Fruit fly (Drosophila melanogaster) whole organism, embryonic: ENCODE measurements around the gene CG2608.
A peak's percentile ranks its signal among the peaks of the same experiment; 100 is the strongest.

Source experiments
- Abd-B ChIP-seq: fragments of 200-800 bp; sonication (Bioruptor generic); optimal IDR thresholded peaks from 2 replicates; lab custom pipeline; 2018; ENCODE audit warnings: missing biosample characterization, mild to moderate bottlenecking, missing genetic modification characterization, moderate library complexity
- Antp ChIP-seq: fragments of 200-800 bp; sonication (Bioruptor generic); optimal IDR thresholded peaks from 3 replicates; lab custom pipeline; 2016; ENCODE audit warnings: missing biosample characterization, missing genetic modification characterization
- Atf3 ChIP-seq: fragments of 200-800 bp; sonication (Bioruptor generic); optimal IDR thresholded peaks from 3 replicates; lab custom pipeline; 2016; ENCODE audit warnings: missing biosample characterization, missing genetic modification characterization
- Blimp-1 ChIP-seq: fragments of 200-800 bp; sonication (Bioruptor generic); optimal IDR thresholded peaks from 3 replicates; lab custom pipeline; 2018; ENCODE audit warnings: missing biosample characterization, missing genetic modification characterization, mild to moderate bottlenecking, moderate library complexity, missing genetic modification reagents
- CG10209 ChIP-seq: fragments of 200-800 bp; sonication (Bioruptor generic); optimal IDR thresholded peaks from 3 replicates; lab custom pipeline; 2017; ENCODE audit warnings: missing biosample characterization, mild to moderate bottlenecking, missing genetic modification characterization, missing genetic modification reagents
- CG1233 ChIP-seq: fragments of 200-800 bp; sonication (Bioruptor generic); optimal IDR thresholded peaks from 4 replicates; lab custom pipeline; 2018; ENCODE audit warnings: missing biosample characterization, mild to moderate bottlenecking, missing genetic modification characterization
- CG12391 ChIP-seq: fragments of 200-800 bp; sonication (Bioruptor generic); optimal IDR thresholded peaks from 3 replicates; lab custom pipeline; 2018; ENCODE audit warnings: missing biosample characterization, mild to moderate bottlenecking, missing genetic modification characterization, moderate library complexity
- CG12769 ChIP-seq: fragments of 200-800 bp; sonication (Bioruptor generic); optimal IDR thresholded peaks from 2 replicates; lab custom pipeline; 2019; ENCODE audit warnings: missing biosample characterization, mild to moderate bottlenecking, missing genetic modification characterization, moderate library complexity
- CG15269 ChIP-seq: fragments of 200-800 bp; sonication (Bioruptor generic); optimal IDR thresholded peaks from 2 replicates; lab custom pipeline; 2018; ENCODE audit warnings: missing biosample characterization, mild to moderate bottlenecking, missing genetic modification characterization, moderate library complexity
- CG17568 ChIP-seq: fragments of 200-800 bp; sonication (Bioruptor generic); optimal IDR thresholded peaks from 2 replicates; lab custom pipeline; 2018; ENCODE audit warnings: missing biosample characterization, mild to moderate bottlenecking, missing genetic modification characterization, moderate library complexity
- CG30020 ChIP-seq: fragments of 200-800 bp; optimal IDR thresholded peaks from 2 replicates; lab custom pipeline; 2019; ENCODE audit warnings: missing biosample characterization, mild to moderate bottlenecking, missing genetic modification characterization, moderate library complexity
- CG3163 ChIP-seq: fragments of 200-800 bp; sonication (Bioruptor generic); optimal IDR thresholded peaks from 3 replicates; lab custom pipeline; 2016; ENCODE audit warnings: missing biosample characterization, missing genetic modification characterization
- CG3838 ChIP-seq: fragments of 200-800 bp; sonication (Bioruptor generic); optimal IDR thresholded peaks from 3 replicates; lab custom pipeline; 2016; ENCODE audit warnings: missing biosample characterization, missing genetic modification characterization
- CG3995 ChIP-seq: fragments of 200-800 bp; sonication (Bioruptor generic); optimal IDR thresholded peaks from 3 replicates; lab custom pipeline; 2016; ENCODE audit warnings: missing biosample characterization, missing genetic modification characterization
- CG5245 ChIP-seq: fragments of 200-800 bp; sonication (Bioruptor generic); optimal IDR thresholded peaks from 3 replicates; lab custom pipeline; 2016; ENCODE audit warnings: missing biosample characterization, missing genetic modification characterization
- CG6254 ChIP-seq: fragments of 200-800 bp; sonication (Bioruptor generic); optimal IDR thresholded peaks from 3 replicates; lab custom pipeline; 2017; ENCODE audit warnings: mild to moderate bottlenecking, missing biosample characterization, missing genetic modification reagents, missing genetic modification characterization
- CG6854 ChIP-seq: fragments of 200-800 bp; sonication (Bioruptor generic); optimal IDR thresholded peaks from 3 replicates; lab custom pipeline; 2017; ENCODE audit warnings: missing biosample characterization, mild to moderate bottlenecking, missing genetic modification characterization
- CG7745 ChIP-seq: fragments of 200-800 bp; sonication (Bioruptor generic); optimal IDR thresholded peaks from 2 replicates; lab custom pipeline; 2018; ENCODE audit warnings: missing biosample characterization, mild to moderate bottlenecking, missing genetic modification characterization, moderate library complexity
- CG7839 ChIP-seq: fragments of 200-800 bp; sonication (Bioruptor generic); optimal IDR thresholded peaks from 3 replicates; lab custom pipeline; 2018; ENCODE audit warnings: missing biosample characterization, mild to moderate bottlenecking, missing genetic modification characterization, moderate library complexity
- CG7987 ChIP-seq: fragments of 200-800 bp; sonication (Bioruptor generic); optimal IDR thresholded peaks from 2 replicates; lab custom pipeline; 2018; ENCODE audit warnings: missing biosample characterization, mild to moderate bottlenecking, missing genetic modification characterization, moderate library complexity
- CTCF ChIP-seq: fragments of 200-800 bp; sonication (Bioruptor generic); optimal IDR thresholded peaks from 2 replicates; lab custom pipeline; 2017; ENCODE audit warnings: missing biosample characterization, mild to moderate bottlenecking, missing genetic modification characterization, moderate library complexity
- CkIIα-i1 ChIP-seq: fragments of 200-800 bp; sonication (Bioruptor generic); IDR thresholded peaks from 2 replicates; pipeline ENCODE4 v1.3.6; 2022; ENCODE audit warnings: missing biosample characterization, missing genetic modification characterization
- CoRest ChIP-seq: fragments of 200-800 bp; sonication (Bioruptor generic); optimal IDR thresholded peaks from 3 replicates; lab custom pipeline; 2018; ENCODE audit warnings: missing biosample characterization, mild to moderate bottlenecking, missing genetic modification characterization, moderate library complexity
- Ets97D ChIP-seq: fragments of 200-800 bp; sonication (Bioruptor generic); optimal IDR thresholded peaks from 3 replicates; lab custom pipeline; 2016; ENCODE audit warnings: missing biosample characterization, missing genetic modification characterization
- Fer3 ChIP-seq: fragments of 200-800 bp; sonication (Bioruptor generic); optimal IDR thresholded peaks from 2 replicates; lab custom pipeline; 2018; ENCODE audit warnings: missing biosample characterization, mild to moderate bottlenecking, missing genetic modification characterization, moderate library complexity
- HHEX ChIP-seq: fragments of 200-800 bp; sonication (Bioruptor generic); optimal IDR thresholded peaks from 3 replicates; lab custom pipeline; 2017; ENCODE audit warnings: missing biosample characterization, mild to moderate bottlenecking, missing genetic modification characterization, missing genetic modification reagents
- HLH4C ChIP-seq: fragments of 200-800 bp; sonication (Bioruptor generic); IDR thresholded peaks from 3 replicates; pipeline ENCODE4 v1.3.6; 2022; ENCODE audit warnings: missing biosample characterization, missing genetic modification characterization; ENCODE audit not compliant: partially characterized antibody
- Hand ChIP-seq: fragments of 200-800 bp; sonication (Bioruptor generic); optimal IDR thresholded peaks from 2 replicates; lab custom pipeline; 2017; ENCODE audit warnings: mild to moderate bottlenecking, missing biosample characterization, missing genetic modification reagents, missing genetic modification characterization
- Nf-YB ChIP-seq: fragments of 200-800 bp; sonication (Bioruptor generic); optimal IDR thresholded peaks from 3 replicates; lab custom pipeline; 2019; ENCODE audit warnings: missing biosample characterization, mild to moderate bottlenecking, missing genetic modification characterization, moderate library complexity
- Ptx1 ChIP-seq: fragments of 200-800 bp; sonication (Bioruptor generic); IDR thresholded peaks from 2 replicates; pipeline ENCODE4 v1.3.6; 2022; ENCODE audit warnings: missing biosample characterization, missing genetic modification characterization
- Ravus ChIP-seq: fragments of 200-800 bp; sonication (Bioruptor generic); IDR thresholded peaks from 2 replicates; pipeline ENCODE4 v1.3.6; 2022; ENCODE audit warnings: missing biosample characterization, missing genetic modification characterization
- Rfx ChIP-seq: fragments of 200-800 bp; sonication (Bioruptor generic); IDR thresholded peaks from 2 replicates; pipeline ENCODE4 v1.3.6; 2022; ENCODE audit warnings: missing biosample characterization, missing genetic modification characterization
- Sin3A ChIP-seq: fragments of >200 bp; optimal IDR thresholded peaks from 2 replicates; lab custom pipeline; 2018
- Six4 ChIP-seq: fragments of 200-800 bp; sonication (Bioruptor generic); optimal IDR thresholded peaks from 2 replicates; lab custom pipeline; 2016; ENCODE audit warnings: missing biosample characterization, missing genetic modification characterization
- abd-A ChIP-seq: fragments of 200-800 bp; sonication (Bioruptor generic); optimal IDR thresholded peaks from 3 replicates; lab custom pipeline; 2019; ENCODE audit warnings: missing biosample characterization, mild to moderate bottlenecking, missing genetic modification characterization, moderate library complexity
- ac ChIP-seq: fragments of 200-800 bp; sonication (Bioruptor generic); optimal IDR thresholded peaks from 3 replicates; lab custom pipeline; 2017; ENCODE audit warnings: missing biosample characterization, mild to moderate bottlenecking, missing genetic modification characterization
- ap ChIP-seq: fragments of 200-800 bp; sonication (Bioruptor generic); IDR thresholded peaks from 2 replicates; pipeline ENCODE4 v1.3.6; 2022; ENCODE audit warnings: missing biosample characterization, missing genetic modification characterization
- ase ChIP-seq: fragments of 200-800 bp; sonication (Bioruptor generic); IDR thresholded peaks from 3 replicates; pipeline ENCODE4 v1.3.6; 2022; ENCODE audit warnings: missing biosample characterization, missing genetic modification characterization
- cad ChIP-seq: fragments of >200 bp; optimal IDR thresholded peaks from 2 replicates; lab custom pipeline; 2017; ENCODE audit warnings: missing biosample characterization, missing genetic modification characterization
- ci ChIP-seq: fragments of 200-800 bp; sonication (Bioruptor generic); IDR thresholded peaks from 3 replicates; pipeline ENCODE4 v1.3.6; 2022; ENCODE audit warnings: missing biosample characterization, missing genetic modification characterization
- gt ChIP-seq: fragments of 200-800 bp; sonication (Bioruptor generic); IDR thresholded peaks from 2 replicates; pipeline ENCODE4 v1.3.6; 2022; ENCODE audit warnings: missing biosample characterization, missing genetic modification characterization
- hb ChIP-seq: fragments of 200-800 bp; sonication (Bioruptor generic); IDR thresholded peaks from 3 replicates; pipeline ENCODE4 v1.3.6; 2022; ENCODE audit warnings: missing biosample characterization, missing genetic modification characterization; ENCODE audit not compliant: partially characterized antibody
- insv ChIP-seq, 2 experiments: fragments of 200-800 bp; sonication (Bioruptor generic); optimal IDR thresholded peaks; 3 replicates each; lab custom pipeline; 2016 to 2018; ENCODE audit warnings: missing biosample characterization in 2 of 2, missing genetic modification characterization in 2 of 2
- kay ChIP-seq: fragments of 200-800 bp; sonication (Bioruptor generic); optimal IDR thresholded peaks from 2 replicates; lab custom pipeline; 2016; ENCODE audit warnings: missing biosample characterization, missing genetic modification characterization
- kni ChIP-seq: fragments of 200-800 bp; sonication (Bioruptor generic); optimal IDR thresholded peaks from 3 replicates; lab custom pipeline; 2017; ENCODE audit warnings: mild to moderate bottlenecking, missing biosample characterization, missing genetic modification reagents, missing genetic modification characterization
- mld ChIP-seq: fragments of 200-800 bp; sonication (Bioruptor generic); IDR thresholded peaks from 3 replicates; pipeline ENCODE4 v1.3.6; 2022; ENCODE audit warnings: missing biosample characterization, missing genetic modification characterization; ENCODE audit not compliant: partially characterized antibody
- prd ChIP-seq, 3 experiments: fragments of >200 bp in 2 of 3; fragments of 200-800 bp in 1 of 3; sonication (Bioruptor generic) in 1 of 3; optimal IDR thresholded peaks in 2 of 3; IDR thresholded peaks in 1 of 3; 2 replicates in 2 of 3; 3 replicates in 1 of 3; pipeline versions ENCODE4 v1.3.6 to Lab custom; 2017 to 2022; ENCODE audit warnings: missing biosample characterization in 1 of 3, missing genetic modification characterization in 1 of 3
- pum ChIP-seq: fragments of 200-800 bp; sonication (Bioruptor generic); optimal IDR thresholded peaks from 2 replicates; lab custom pipeline; 2016; ENCODE audit warnings: missing biosample characterization, missing genetic modification characterization
- scrt ChIP-seq: fragments of 200-800 bp; sonication (Bioruptor generic); optimal IDR thresholded peaks from 2 replicates; lab custom pipeline; 2018; ENCODE audit warnings: missing biosample characterization, mild to moderate bottlenecking, missing genetic modification characterization, moderate library complexity
- sqz ChIP-seq: fragments of 200-800 bp; sonication (Bioruptor generic); optimal IDR thresholded peaks from 3 replicates; lab custom pipeline; 2018; ENCODE audit warnings: missing biosample characterization, mild to moderate bottlenecking, missing genetic modification characterization
- tgo ChIP-seq: fragments of 200-800 bp; sonication (Bioruptor generic); IDR thresholded peaks from 3 replicates; pipeline ENCODE4 v1.3.6; 2022; ENCODE audit warnings: missing biosample characterization, missing genetic modification characterization

Gene CG2608

DNA sequence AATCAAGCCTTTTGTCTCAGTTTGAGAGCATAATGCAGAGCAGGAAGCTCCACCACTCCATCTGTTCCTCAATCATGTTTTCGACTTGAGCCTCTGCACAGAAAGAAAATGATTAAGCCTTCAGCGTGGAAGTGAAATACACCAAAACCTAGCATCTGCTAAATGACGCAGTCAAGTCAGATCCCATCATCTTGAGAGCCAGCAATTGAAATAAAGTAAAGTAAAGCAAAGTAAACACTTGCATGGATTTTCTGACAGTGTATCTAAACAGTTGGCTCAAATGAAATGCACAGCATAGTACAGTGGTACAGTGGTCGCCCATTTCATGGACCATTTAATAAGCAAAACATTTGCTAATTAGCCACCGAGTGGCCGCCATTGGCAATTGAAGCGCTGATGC, 47.9 kb upstream of the CG2608 start (continued):
- no peak for TF ChIP-seq hb
- TF ChIP-seq CG6854: no peak
- TF ChIP-seq Hand: no peak
- no peak for TF ChIP-seq Fer3 (tag; lab: Kevin White, UChicago)
- no peak for TF ChIP-seq CG6254 (GFP tag; lab: Kevin White, UChicago)
- no peak for TF ChIP-seq CG1233 (GFP tag; lab: Kevin White, UChicago)
- TF ChIP-seq CG5245 (GFP tag; lab: Kevin White, UChicago): no peak
- peak; percentile 14 for TF ChIP-seq CG15269 (tag; lab: Kevin White, UChicago)
- no peak for TF ChIP-seq ap (GFP tag; lab: Robert Waterston, UW)
- no peak for TF ChIP-seq CG17568 (GFP tag; lab: Kevin White, UChicago)
- TF ChIP-seq CG7745 (tag; lab: Kevin White, UChicago): no peak
- TF ChIP-seq HLH4C (GFP tag; lab: Robert Waterston, UW): no peak
- no peak for TF ChIP-seq ac
- TF ChIP-seq Abd-B: no peak
- TF ChIP-seq Antp: peak; percentile 2
- TF ChIP-seq Ptx1: 0 out of 2 replicates have a peak, but pooled peaks have one; percentile 16
- no peak for TF ChIP-seq Sin3A
- no peak for TF ChIP-seq insv (GFP tag; optimal IDR thresholded peaks at IDR 0.05; lab: Kevin White, UChicago)
- peak; percentile 9 for TF ChIP-seq CG12769 (tag; lab: Kevin White, UChicago)
- no peak for TF ChIP-seq Nf-YB (GFP tag; lab: Kevin White, UChicago)
- no peak for TF ChIP-seq pum (GFP tag; lab: Kevin White, UChicago)
- no peak for TF ChIP-seq CG30020 (tag; lab: Kevin White, UChicago)
- TF ChIP-seq prd (optimal IDR thresholded peaks at IDR 0.05; lab: Kevin White, UChicago): no peak
- TF ChIP-seq prd (GFP tag; IDR thresholded peaks at IDR 0.05; lab: Robert Waterston, UW): peak; percentile 39; the same call in 1 of the 3 replicates
- no peak for TF ChIP-seq CG7987 (GFP tag; lab: Kevin White, UChicago)
- no peak for TF ChIP-seq CoRest (tag; lab: Kevin White, UChicago)
- no peak for TF ChIP-seq Atf3 (GFP tag; lab: Kevin White, UChicago)
- TF ChIP-seq CG12391 (tag; lab: Kevin White, UChicago): no peak
- TF ChIP-seq ci (GFP tag; lab: Robert Waterston, UW): no peak
- TF ChIP-seq HHEX (GFP tag; lab: Kevin White, UChicago): no peak
- TF ChIP-seq sqz (GFP tag; lab: Kevin White, UChicago): no peak
- no peak for TF ChIP-seq mld (GFP tag; lab: Robert Waterston, UW)
- TF ChIP-seq ase (GFP tag; lab: Robert Waterston, UW): no peak
- TF ChIP-seq CG7839 (tag; lab: Kevin White, UChicago): peak; percentile 25
- TF ChIP-seq CG3838 (GFP tag; lab: Kevin White, UChicago): no peak
- TF ChIP-seq scrt: no peak
- no peak for TF ChIP-seq abd-A (tag; lab: Kevin White, UChicago)
- TF ChIP-seq Blimp-1 (GFP tag; lab: Kevin White, UChicago): no peak
- no peak for TF ChIP-seq cad (GFP tag; lab: Kevin White, UChicago)
- TF ChIP-seq gt (GFP tag; lab: Robert Waterston, UW): no peak
- TF ChIP-seq Rfx (GFP tag; lab: Robert Waterston, UW): 0 out of 2 replicates have a peak, but pooled peaks have one; percentile 33
- TF ChIP-seq Ravus (GFP tag; lab: Robert Waterston, UW): no peak
- no peak for TF ChIP-seq CG3163 (GFP tag; lab: Kevin White, UChicago)
- no peak for TF ChIP-seq kni (GFP tag; lab: Kevin White, UChicago)
- TF ChIP-seq Six4 (GFP tag; lab: Kevin White, UChicago): no peak
- TF ChIP-seq kay (GFP tag; lab: Kevin White, UChicago): no peak
- no peak for TF ChIP-seq CG3995 (GFP tag; lab: Kevin White, UChicago)
- TF ChIP-seq CkIIα-i1 (GFP tag; lab: Robert Waterston, UW): no peak
- TF ChIP-seq Ets97D (GFP tag; lab: Kevin White, UChicago): no peak
- TF ChIP-seq tgo (GFP tag; lab: Robert Waterston, UW): no peak
- no peak for TF ChIP-seq CTCF (GFP tag; lab: Kevin White, UChicago)
- TF ChIP-seq CG10209: no peak
